Worm (Caenorhabditis elegans): Measurements from ENCODE around the gene tmem-131.

ce11 chrIII:4986790-4987259, 11.1 kb downstream of the tmem-131 start, which contains the start of the genes C27F2.10 and wdr-60:
- TF ChIP-seq nhr-28 (tag; optimal IDR thresholded peaks at IDR 0.05): no peak
- no peak for TF ChIP-seq F10B5.3 (tag; optimal IDR thresholded peaks at IDR 0.05)
- TF ChIP-seq lin-13 (GFP tag; optimal IDR thresholded peaks at IDR 0.05): no peak
